Fruit fly (Drosophila melanogaster): ENCODE measurements around the gene CG8003.

dm6 chr3L:10629969-10630368 is 31.3 kb upstream of the CG8003 start, which contains the start of gene CG42536:
- TF ChIP-seq Sin3A (optimal IDR thresholded peaks at IDR 0.05): no peak
- TF ChIP-seq h (optimal IDR thresholded peaks at IDR 0.05): no peak

Data from Kc167 (cell line).